Fruit fly (Drosophila melanogaster) Kc167 (cell line): ENCODE measurements around the gene Sxl.

Experiments used
- Myc ChIP-seq: fragments of >200 bp; optimal IDR thresholded peaks from 2 replicates; lab custom pipeline; 2017; ENCODE audit warnings: missing external identifiers
- Sin3A ChIP-seq: fragments of >200 bp; optimal IDR thresholded peaks from 2 replicates; lab custom pipeline; 2018; ENCODE audit warnings: missing external identifiers
- h ChIP-seq: fragments of >200 bp; optimal IDR thresholded peaks from 3 replicates; lab custom pipeline; 2018; ENCODE audit warnings: missing external identifiers
- ttk ChIP-seq: sonication (Bioruptor generic); optimal IDR thresholded peaks from 2 replicates; lab custom pipeline; 2017; ENCODE audit warnings: missing external identifiers

DNA sequence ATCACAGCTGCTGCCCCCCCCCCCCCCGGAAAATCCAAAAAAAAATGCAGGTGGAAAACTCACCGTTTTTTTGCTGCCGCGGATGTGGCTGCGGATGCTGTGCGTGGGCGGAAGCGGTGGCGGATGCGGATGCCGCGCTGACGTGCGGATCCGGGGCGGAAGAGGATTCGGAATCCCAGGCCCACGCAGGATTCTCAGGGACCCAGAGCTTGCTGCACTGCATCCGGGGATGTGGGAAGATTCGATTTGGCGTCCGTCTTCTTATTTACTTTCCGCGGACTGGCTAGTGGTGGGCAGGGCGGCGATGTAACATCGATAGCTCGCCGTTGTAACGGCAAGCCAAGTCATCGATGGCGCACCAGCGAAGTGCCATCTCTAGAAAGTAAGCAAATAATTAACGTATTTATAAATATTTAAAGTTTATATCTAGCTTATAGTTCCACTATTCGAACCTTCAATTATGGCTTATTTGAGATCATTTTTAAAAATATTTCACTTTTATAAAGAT, 4.2 kb upstream of the Sxl start, which contains the start of gene CG4615:
- TF ChIP-seq Sin3A (lab: Kevin White, UChicago): no peak
- TF ChIP-seq h (lab: Kevin White, UChicago): no peak
- no peak for TF ChIP-seq Myc (lab: Kevin White, UChicago)
- TF ChIP-seq ttk: no peak
